Worm (Caenorhabditis elegans) whole organism, young adult: Measurements from ENCODE around the gene str-28.
A peak's percentile ranks its signal among the peaks of the same experiment; 100 is the strongest.

Source experiments
- B0035.1 ChIP-seq: sonication (generic microtip); optimal IDR thresholded peaks from 2 replicates; lab custom pipeline; 2016; ENCODE audit warnings: missing genetic modification characterization, mild to moderate bottlenecking, missing compliant biosample characterization, missing genotype, missing genetic modification reagents
- B0261.1 ChIP-seq: sonication (generic microtip); optimal IDR thresholded peaks from 2 replicates; lab custom pipeline; 2016; ENCODE audit warnings: mild to moderate bottlenecking, missing genetic modification characterization, moderate library complexity, missing compliant biosample characterization
- F22D6.2 ChIP-seq: sonication (generic microtip); optimal IDR thresholded peaks from 2 replicates; lab custom pipeline; 2016; ENCODE audit warnings: mild to moderate bottlenecking, missing genetic modification characterization, missing compliant biosample characterization
- F23B12.7 ChIP-seq: sonication (generic microtip); optimal IDR thresholded peaks from 2 replicates; lab custom pipeline; 2017; ENCODE audit warnings: missing genetic modification characterization, mild to moderate bottlenecking, missing compliant biosample characterization, antibody characterized with exemption, moderate library complexity; ENCODE audit not compliant: insufficient read depth
- F33H1.4 ChIP-seq: fragments of 200-800 bp; sonication (Bioruptor generic); IDR thresholded peaks from 2 replicates; pipeline ENCODE4 v1.3.6; 2022; ENCODE audit warnings: missing genetic modification reagents, missing genetic modification characterization, missing compliant biosample characterization
- F49E8.2 ChIP-seq: sonication (generic microtip); optimal IDR thresholded peaks from 3 replicates; lab custom pipeline; 2017; ENCODE audit warnings: missing genetic modification characterization, mild to moderate bottlenecking, missing compliant biosample characterization, antibody characterized with exemption, moderate library complexity; ENCODE audit not compliant: insufficient read depth
- F52B5.7 ChIP-seq: sonication (generic microtip); optimal IDR thresholded peaks from 2 replicates; lab custom pipeline; 2016; ENCODE audit warnings: mild to moderate bottlenecking, missing genetic modification characterization, missing compliant biosample characterization
- F57A8.1 ChIP-seq: fragments of 200-800 bp; sonication (Bioruptor generic); optimal IDR thresholded peaks from 2 replicates; lab custom pipeline; 2018; ENCODE audit warnings: mild to moderate bottlenecking, missing genetic modification characterization, moderate library complexity, missing compliant biosample characterization
- T26A5.8 ChIP-seq: sonication (generic microtip); optimal IDR thresholded peaks from 2 replicates; lab custom pipeline; 2016; ENCODE audit warnings: missing genetic modification characterization, missing compliant biosample characterization
- Y53G8AR.9 ChIP-seq: fragments of 200-800 bp; sonication (Bioruptor generic); conservative IDR thresholded peaks from 2 replicates; pipeline ENCODE4 v1.3.6; 2022; ENCODE audit warnings: missing genetic modification reagents, missing genetic modification characterization, missing compliant biosample characterization
- ZK185.1 ChIP-seq: sonication (generic microtip); optimal IDR thresholded peaks from 2 replicates; lab custom pipeline; 2016; ENCODE audit warnings: mild to moderate bottlenecking, missing genetic modification characterization, missing compliant biosample characterization; ENCODE audit not compliant: poor library complexity, severe bottlenecking
- akir-1 ChIP-seq: fragments of 200-800 bp; sonication (Bioruptor generic); optimal IDR thresholded peaks from 2 replicates; lab custom pipeline; 2018; ENCODE audit warnings: mild to moderate bottlenecking, missing genetic modification characterization, moderate library complexity, missing compliant biosample characterization
- ama-1 ChIP-seq, 3 experiments: fragments of 150-350 bp in 1 of 3; sonication (generic microtip) in 2 of 3; optimal IDR thresholded peaks; 2 replicates each; lab custom pipeline; 2014 to 2018; ENCODE audit warnings: missing biosample characterization in 2 of 3, missing genetic modification characterization in 2 of 3, missing genetic modification reagents in 2 of 3
- atf-7 ChIP-seq: sonication (generic microtip); optimal IDR thresholded peaks from 2 replicates; lab custom pipeline; 2017; ENCODE audit warnings: mild to moderate bottlenecking, missing genetic modification characterization, missing compliant biosample characterization
- attf-3 ChIP-seq: fragments of 200-800 bp; sonication (Bioruptor generic); conservative IDR thresholded peaks from 2 replicates; pipeline ENCODE4 v1.3.6; 2022; ENCODE audit warnings: missing genetic modification reagents, missing genetic modification characterization, missing compliant biosample characterization
- attf-5 ChIP-seq: fragments of 200-800 bp; sonication (Bioruptor generic); optimal IDR thresholded peaks from 2 replicates; lab custom pipeline; 2018; ENCODE audit warnings: mild to moderate bottlenecking, missing genetic modification characterization, missing compliant biosample characterization
- bed-2 ChIP-seq: fragments of 200-800 bp; sonication (Bioruptor generic); IDR thresholded peaks from 2 replicates; pipeline ENCODE4 v1.3.6; 2022; ENCODE audit warnings: missing genetic modification reagents, missing genetic modification characterization, missing compliant biosample characterization
- ceh-40 ChIP-seq: fragments of 200-800 bp; sonication (Bioruptor generic); IDR thresholded peaks from 2 replicates; pipeline ENCODE4 v1.3.6; 2022; ENCODE audit warnings: missing genetic modification characterization, missing compliant biosample characterization
- ceh-58 ChIP-seq: fragments of 200-800 bp; sonication (Bioruptor generic); IDR thresholded peaks from 2 replicates; pipeline ENCODE4 v1.3.6; 2022; ENCODE audit warnings: missing genetic modification characterization, missing compliant biosample characterization
- dpl-1 ChIP-seq: fragments of 150-350 bp; optimal IDR thresholded peaks from 2 replicates; lab custom pipeline; 2014; ENCODE audit warnings: missing biosample characterization, missing genetic modification reagents, missing genetic modification characterization
- egl-44 ChIP-seq: fragments of 200-800 bp; sonication (Bioruptor generic); IDR thresholded peaks from 2 replicates; pipeline ENCODE4 v1.3.6; 2022; ENCODE audit warnings: missing genetic modification reagents, missing genetic modification characterization, missing compliant biosample characterization
- fkh-3 ChIP-seq: sonication (generic microtip); optimal IDR thresholded peaks from 2 replicates; lab custom pipeline; 2016; ENCODE audit warnings: mild to moderate bottlenecking, missing genetic modification characterization, missing compliant biosample characterization
- him-1 ChIP-seq: sonication (generic microtip); optimal IDR thresholded peaks from 2 replicates; lab custom pipeline; 2016; ENCODE audit warnings: missing genotype, missing genetic modification reagents, missing genetic modification characterization, missing compliant biosample characterization
- hlh-12 ChIP-seq: sonication (generic microtip); optimal IDR thresholded peaks from 2 replicates; lab custom pipeline; 2016; ENCODE audit warnings: missing genetic modification characterization, missing compliant biosample characterization
- hmg-1.2 ChIP-seq: fragments of 200-800 bp; sonication (Bioruptor generic); IDR thresholded peaks from 2 replicates; pipeline ENCODE4 v1.3.6; 2022; ENCODE audit warnings: missing genetic modification reagents, missing genetic modification characterization, missing compliant biosample characterization
- hmg-20 ChIP-seq: fragments of 200-800 bp; sonication (Bioruptor generic); IDR thresholded peaks from 2 replicates; pipeline ENCODE4 v1.3.6; 2022; ENCODE audit warnings: missing genetic modification reagents, missing genetic modification characterization, missing compliant biosample characterization
- lin-54 ChIP-seq: fragments of 200-800 bp; sonication (Bioruptor generic); optimal IDR thresholded peaks from 2 replicates; lab custom pipeline; 2018; ENCODE audit warnings: mild to moderate bottlenecking, missing genetic modification characterization, missing compliant biosample characterization
- lsl-1 ChIP-seq: fragments of 200-800 bp; sonication (Bioruptor generic); optimal IDR thresholded peaks from 2 replicates; lab custom pipeline; 2018; ENCODE audit warnings: mild to moderate bottlenecking, missing genetic modification characterization, moderate library complexity, missing compliant biosample characterization
- lsy-27 ChIP-seq: sonication (generic microtip); optimal IDR thresholded peaks from 2 replicates; lab custom pipeline; 2017; ENCODE audit warnings: missing genetic modification characterization, mild to moderate bottlenecking, missing compliant biosample characterization, antibody characterized with exemption, missing genotype, borderline replicate concordance; ENCODE audit not compliant: insufficient read depth
- madf-10 ChIP-seq: sonication (generic microtip); optimal IDR thresholded peaks from 2 replicates; lab custom pipeline; 2016; ENCODE audit warnings: mild to moderate bottlenecking, missing genetic modification characterization, missing compliant biosample characterization
- madf-6 ChIP-seq: fragments of 200-800 bp; sonication (Bioruptor generic); IDR thresholded peaks from 2 replicates; pipeline ENCODE4 v1.3.6; 2022; ENCODE audit warnings: missing genetic modification reagents, missing genetic modification characterization, missing compliant biosample characterization
- nfya-2 ChIP-seq: fragments of 200-800 bp; sonication (Bioruptor generic); IDR thresholded peaks from 2 replicates; pipeline ENCODE4 v1.3.6; 2022; ENCODE audit warnings: missing genetic modification reagents, missing genetic modification characterization, missing compliant biosample characterization
- nhr-27 ChIP-seq: fragments of 200-800 bp; sonication (Bioruptor generic); optimal IDR thresholded peaks from 2 replicates; lab custom pipeline; 2018; ENCODE audit warnings: mild to moderate bottlenecking, missing genetic modification characterization, moderate library complexity, missing compliant biosample characterization
- nhr-80 ChIP-seq: sonication (generic microtip); optimal IDR thresholded peaks from 2 replicates; lab custom pipeline; 2016; ENCODE audit warnings: missing genetic modification characterization, missing compliant biosample characterization
- nhr-90 ChIP-seq: sonication (generic microtip); optimal IDR thresholded peaks from 2 replicates; lab custom pipeline; 2016; ENCODE audit warnings: missing genotype, mild to moderate bottlenecking, missing genetic modification characterization, missing compliant biosample characterization
- rec-8 ChIP-seq, 2 experiments: sonication (generic microtip); optimal IDR thresholded peaks; 2 replicates each; lab custom pipeline; 2016; ENCODE audit warnings: mild to moderate bottlenecking in 2 of 2, missing genetic modification characterization in 2 of 2, missing genetic modification reagents in 2 of 2, missing genotype in 2 of 2, missing biosample characterization in 1 of 2, missing compliant biosample characterization in 1 of 2, moderate library complexity in 1 of 2
- sdz-38 ChIP-seq: sonication (generic microtip); optimal IDR thresholded peaks from 2 replicates; lab custom pipeline; 2016; ENCODE audit warnings: missing genotype, missing genetic modification characterization, missing compliant biosample characterization
- snpc-3.4 ChIP-seq: sonication (generic microtip); optimal IDR thresholded peaks from 2 replicates; lab custom pipeline; 2017; ENCODE audit warnings: missing genetic modification characterization, mild to moderate bottlenecking, missing compliant biosample characterization, antibody characterized with exemption, moderate library complexity, missing genotype, missing genetic modification reagents
- somi-1 ChIP-seq: fragments of 200-800 bp; sonication (Bioruptor generic); optimal IDR thresholded peaks from 2 replicates; lab custom pipeline; 2018; ENCODE audit warnings: mild to moderate bottlenecking, missing genetic modification characterization, missing compliant biosample characterization
- tbp1 ChIP-seq: fragments of 200-800 bp; sonication (Bioruptor generic); optimal IDR thresholded peaks from 2 replicates; lab custom pipeline; 2018; ENCODE audit warnings: mild to moderate bottlenecking, missing genetic modification characterization, missing compliant biosample characterization
- tlf-1 ChIP-seq: fragments of 200-800 bp; sonication (Bioruptor generic); optimal IDR thresholded peaks from 2 replicates; lab custom pipeline; 2018; ENCODE audit warnings: mild to moderate bottlenecking, missing genetic modification characterization, missing compliant biosample characterization
- unc-130 ChIP-seq: sonication (generic microtip); optimal IDR thresholded peaks from 2 replicates; lab custom pipeline; 2016; ENCODE audit warnings: missing genetic modification reagents, missing genetic modification characterization, missing compliant biosample characterization
- zim-3 ChIP-seq: sonication (generic microtip); optimal IDR thresholded peaks from 2 replicates; lab custom pipeline; 2017; ENCODE audit warnings: mild to moderate bottlenecking, missing genetic modification characterization, moderate library complexity, missing compliant biosample characterization
- ztf-25 ChIP-seq: fragments of 200-800 bp; sonication (Bioruptor generic); IDR thresholded peaks from 2 replicates; pipeline ENCODE4 v1.3.6; 2022; ENCODE audit warnings: missing genetic modification reagents, missing genetic modification characterization, missing compliant biosample characterization
- ztf-26 ChIP-seq: sonication (generic microtip); optimal IDR thresholded peaks from 2 replicates; lab custom pipeline; 2017; ENCODE audit warnings: missing genetic modification characterization, missing compliant biosample characterization
- ztf-6 ChIP-seq: fragments of 200-800 bp; sonication (Bioruptor generic); IDR thresholded peaks from 2 replicates; pipeline ENCODE4 v1.3.6; 2022; ENCODE audit warnings: missing genetic modification reagents, missing genetic modification characterization, missing compliant biosample characterization

str-28 gene

ce11 chrV:7434805-7435363 is 37.8 kb downstream of the str-28 start (continued):
- peak; percentile 32; the same call in 1 of the 2 replicates for TF ChIP-seq hmg-1.2 (GFP tag; lab: Robert Waterston, UW)
- no peak for TF ChIP-seq fkh-3
- TF ChIP-seq bed-2 = no peak
- TF ChIP-seq madf-6 (GFP tag; lab: Robert Waterston, UW) = no peak
- TF ChIP-seq somi-1 (GFP tag; lab: Kevin White, UChicago) = peak; percentile 50
- peak; percentile 9 for TF ChIP-seq ZK185.1
- TF ChIP-seq ama-1 (optimal IDR thresholded peaks at IDR 0.05; lab: Kevin White, UChicago) = peak; percentile 67
- no peak for TF ChIP-seq ama-1 (GFP tag; optimal IDR thresholded peaks at IDR 0.05; lab: Kevin White, UChicago)
- no peak for TF ChIP-seq F22D6.2 (tag; lab: Kevin White, UChicago)
- TF ChIP-seq ceh-58 (GFP tag; lab: Robert Waterston, UW) = no peak
- TF ChIP-seq atf-7 = no peak
- TF ChIP-seq ztf-26 (tag; lab: Kevin White, UChicago) = no peak
- TF ChIP-seq F57A8.1 (GFP tag; lab: Kevin White, UChicago) = no peak
- TF ChIP-seq nhr-27 (tag; lab: Kevin White, UChicago) = no peak
- no peak for TF ChIP-seq F23B12.7 (tag; lab: Kevin White, UChicago)
- TF ChIP-seq tbp1 (GFP tag; lab: Kevin White, UChicago) = peak; percentile 46
- no peak for TF ChIP-seq F33H1.4 (GFP tag; lab: Robert Waterston, UW)
- TF ChIP-seq sdz-38 (tag; lab: Kevin White, UChicago) = no peak
- no peak for TF ChIP-seq dpl-1 (GFP tag; lab: Kevin White, UChicago)
- TF ChIP-seq T26A5.8 (tag; lab: Kevin White, UChicago) = no peak
- TF ChIP-seq F52B5.7 = no peak
- TF ChIP-seq nhr-90 (tag; lab: Kevin White, UChicago) = no peak
- no peak for TF ChIP-seq ztf-25 (GFP tag; lab: Robert Waterston, UW)
- no peak for TF ChIP-seq B0035.1 (tag; lab: Kevin White, UChicago)
- TF ChIP-seq lin-54 = peak; percentile 9
- no peak for TF ChIP-seq hlh-12 (tag; lab: Kevin White, UChicago)
- TF ChIP-seq hmg-20 (GFP tag; lab: Robert Waterston, UW) = no peak
- TF ChIP-seq unc-130 (GFP tag; lab: Kevin White, UChicago) = no peak
- peak; percentile 45 for TF ChIP-seq nhr-80 (tag; lab: Kevin White, UChicago)
- peak; percentile 36; the same call in 1 of the 2 replicates for TF ChIP-seq Y53G8AR.9 (GFP tag; lab: Robert Waterston, UW)
- no peak for TF ChIP-seq rec-8 (tag; optimal IDR thresholded peaks at IDR 0.05; lab: Kevin White, UChicago)
- TF ChIP-seq attf-3 (GFP tag; lab: Robert Waterston, UW) = no peak
- TF ChIP-seq attf-5 = peak; percentile 32

ce11 chrV:7432441-7433146 is 40.1 kb downstream of the str-28 start:
- TF ChIP-seq hmg-1.2 (GFP tag; lab: Robert Waterston, UW) = peak; percentile 18; the same call in 1 of the 2 replicates
- no peak for TF ChIP-seq bed-2
- no peak for TF ChIP-seq F49E8.2
- TF ChIP-seq lsy-27 (tag; lab: Kevin White, UChicago) = no peak
- no peak for TF ChIP-seq lsl-1 (GFP tag; lab: Kevin White, UChicago)
- TF ChIP-seq Y53G8AR.9 (GFP tag; lab: Robert Waterston, UW) = peak; percentile 91; the same call in 1 of the 2 replicates
- no peak for TF ChIP-seq him-1
- peak; percentile 44; the same call in 1 of the 2 replicates for TF ChIP-seq egl-44 (GFP tag; lab: Robert Waterston, UW)
- TF ChIP-seq akir-1 (GFP tag; lab: Kevin White, UChicago) = no peak
- no peak for TF ChIP-seq snpc-3.4 (tag; lab: Kevin White, UChicago)
- peak; percentile 22; the same call in 1 of the 2 replicates for TF ChIP-seq madf-6 (GFP tag; lab: Robert Waterston, UW)
- TF ChIP-seq zim-3 (tag; lab: Kevin White, UChicago) = peak; percentile 65
- TF ChIP-seq tlf-1 (GFP tag; lab: Kevin White, UChicago) = peak; percentile 53
- TF ChIP-seq nfya-2 (GFP tag; lab: Robert Waterston, UW) = 0 out of 2 replicates have a peak, but pooled peaks have one; percentile 38
- TF ChIP-seq ztf-6 (GFP tag; lab: Robert Waterston, UW) = no peak
- TF ChIP-seq B0261.1 (tag; lab: Kevin White, UChicago) = no peak
- peak; percentile 82 for TF ChIP-seq madf-10 (tag; lab: Kevin White, UChicago)
- 0 out of 2 replicates have a peak, but pooled peaks have one; percentile 6 for TF ChIP-seq ceh-40 (GFP tag; lab: Robert Waterston, UW)
